Worm (Caenorhabditis elegans): ENCODE data around the gene fbxa-64.

fbxa-64 gene

DNA sequence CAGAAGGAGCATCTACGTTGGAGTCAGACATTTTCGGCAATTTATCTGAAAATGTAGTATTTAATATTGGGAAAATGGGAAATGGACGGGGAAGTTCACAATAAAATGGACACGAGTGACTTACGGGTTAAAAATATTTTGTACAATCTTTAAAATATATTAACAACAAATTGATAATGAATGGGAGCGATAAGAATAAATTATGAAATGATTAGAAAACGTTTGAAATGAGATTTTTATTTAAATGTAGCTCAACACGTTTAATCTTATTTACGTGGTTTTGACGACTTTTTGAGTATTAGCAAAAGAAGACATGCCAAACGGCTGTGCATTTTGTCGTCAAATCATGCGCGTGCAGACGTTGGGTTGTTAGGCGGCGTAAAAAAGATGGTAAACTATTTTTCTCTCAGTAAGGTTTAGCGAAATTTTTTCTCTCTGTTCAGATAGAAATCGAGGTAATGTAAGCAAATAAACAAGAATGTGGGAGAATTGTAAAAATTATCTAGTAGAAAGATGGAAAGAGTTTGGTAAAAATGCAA, at the start of gene fbxa-64:
TSS of gene fbxa-64 (minus strand) at position 51 of the 539 bp plus-strand sequence.
- TF ChIP-seq nhr-28 (tag; optimal IDR thresholded peaks at IDR 0.05) (no peak), mep-1 (tag; optimal IDR thresholded peaks at IDR 0.05) (no peak)

DNA sequence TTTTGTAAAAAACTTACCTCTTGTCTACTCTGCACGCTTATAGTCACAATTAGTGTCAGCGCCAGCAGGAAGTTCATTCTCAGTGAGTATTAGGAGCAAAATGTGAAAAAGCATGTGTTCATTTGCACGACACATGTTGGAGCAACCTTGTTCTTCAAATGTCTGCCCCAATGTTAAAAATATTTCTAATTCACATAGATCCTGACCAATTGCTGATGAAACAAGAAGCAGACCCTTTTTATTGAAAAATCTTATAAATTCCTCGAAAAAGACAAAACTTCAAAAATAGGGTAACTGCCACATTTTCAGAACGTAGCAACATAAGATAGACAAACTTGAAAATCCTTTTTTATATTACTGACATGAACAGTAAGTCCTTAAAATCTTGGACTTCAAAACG, 46.2 kb upstream of the fbxa-64 start, which contains the start of gene C17B7.8:
TSS of gene C17B7.8 (minus strand) at position 101 of the 400 bp plus-strand sequence.
- no peak for TF ChIP-seq nhr-237 (tag; optimal IDR thresholded peaks at IDR 0.05)
- no peak for TF ChIP-seq ces-1 (GFP tag; optimal IDR thresholded peaks at IDR 0.05)
- TF ChIP-seq M03D4.4 (tag; optimal IDR thresholded peaks at IDR 0.05), result no peak
- no peak for TF ChIP-seq elt-1 (tag; optimal IDR thresholded peaks at IDR 0.05; ENCODE audit: borderline replicate concordance, insufficient read depth)
- TF ChIP-seq ceh-43 (GFP tag; optimal IDR thresholded peaks at IDR 0.05), result no peak
- TF ChIP-seq unc-120 (tag; optimal IDR thresholded peaks at IDR 0.05; ENCODE audit: poor library complexity, severe bottlenecking), result no peak
- no peak for TF ChIP-seq sem-2 (GFP tag; optimal IDR thresholded peaks at IDR 0.05)
- no peak for TF ChIP-seq snpc-4 (tag; optimal IDR thresholded peaks at IDR 0.05)

DNA sequence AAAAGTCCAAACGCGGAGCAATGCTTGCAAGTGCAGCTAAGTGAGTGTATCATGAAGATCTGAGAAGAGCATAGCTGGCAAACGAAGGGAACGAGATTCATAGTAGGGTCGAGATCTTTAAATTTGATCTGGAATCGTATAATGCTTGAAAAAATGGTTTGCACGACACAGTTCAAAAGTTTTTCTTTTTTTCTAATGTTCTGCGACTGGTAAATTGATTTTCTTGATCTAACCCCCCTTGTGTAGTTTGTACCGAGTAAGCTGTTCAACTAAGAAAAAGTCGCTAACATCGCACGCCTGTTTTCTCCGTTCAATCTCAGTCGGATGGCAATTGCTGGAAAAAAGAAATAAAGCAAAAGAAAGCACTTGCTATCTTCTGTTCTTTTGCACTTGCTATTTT, 42.5 kb upstream of the fbxa-64 start, which contains the start of gene C17B7.14:
TSS of gene C17B7.14 (minus strand) at position 101 of the 400 bp plus-strand sequence.
- TF ChIP-seq elt-1 (tag; optimal IDR thresholded peaks at IDR 0.05; ENCODE audit: borderline replicate concordance, insufficient read depth) (no peak), drap-1 (GFP tag; optimal IDR thresholded peaks at IDR 0.05) (no peak), lsy-2 (tag; optimal IDR thresholded peaks at IDR 0.05) (no peak), sptf-1 (tag; optimal IDR thresholded peaks at IDR 0.05) (no peak), nhr-76 (tag; optimal IDR thresholded peaks at IDR 0.05) (no peak), unc-120 (tag; optimal IDR thresholded peaks at IDR 0.05; ENCODE audit: poor library complexity, severe bottlenecking) (no peak), nhr-237 (tag; optimal IDR thresholded peaks at IDR 0.05) (no peak), ztf-11 (tag; optimal IDR thresholded peaks at IDR 0.05) (no peak), ceh-43 (GFP tag; optimal IDR thresholded peaks at IDR 0.05) (no peak), lin-32 (GFP tag; optimal IDR thresholded peaks at IDR 0.05) (no peak), ceh-39 (tag; optimal IDR thresholded peaks at IDR 0.05) (no peak), lin-13 (tag; optimal IDR thresholded peaks at IDR 0.05) (no peak), nhr-2 (tag; optimal IDR thresholded peaks at IDR 0.05) (no peak), sem-2 (GFP tag; optimal IDR thresholded peaks at IDR 0.05) (no peak), zip-8 (tag; optimal IDR thresholded peaks at IDR 0.05) (no peak), nhr-28 (tag; optimal IDR thresholded peaks at IDR 0.05) (no peak), cnd-1 (tag; optimal IDR thresholded peaks at IDR 0.05) (no peak), nhr-12 (tag; optimal IDR thresholded peaks at IDR 0.05) (no peak), M03D4.4 (tag; optimal IDR thresholded peaks at IDR 0.05) (no peak)

DNA sequence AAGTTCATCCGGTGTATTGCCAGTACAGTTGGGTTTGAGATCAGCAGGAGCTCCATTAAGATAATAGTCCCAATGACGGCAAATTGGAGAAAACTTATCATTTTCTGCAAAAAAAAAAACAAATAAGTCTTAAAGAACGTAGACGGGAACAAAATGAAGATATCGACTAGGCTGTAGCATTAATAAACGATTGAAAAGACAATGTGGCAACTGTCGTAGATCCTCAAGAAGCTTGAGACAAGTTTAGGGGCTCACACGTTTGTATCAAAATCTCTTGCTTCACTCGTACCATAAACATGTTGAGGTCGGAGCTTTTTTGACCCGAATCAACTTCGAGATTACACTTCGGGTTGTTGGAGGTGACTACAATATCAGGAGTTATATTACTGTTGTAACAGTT, 42.1 kb upstream of the fbxa-64 start, which contains the start of gene F35F10.14:
TSS of gene F35F10.14 (minus strand) at position 101 of the 400 bp plus-strand sequence.
- TF ChIP-seq ceh-83 (GFP tag; optimal IDR thresholded peaks at IDR 0.05) (no peak), nhr-237 (tag; optimal IDR thresholded peaks at IDR 0.05) (no peak), ceh-43 (GFP tag; optimal IDR thresholded peaks at IDR 0.05) (no peak), tbx-8 (GFP tag; optimal IDR thresholded peaks at IDR 0.05) (no peak), mep-1 (tag; optimal IDR thresholded peaks at IDR 0.05) (no peak), elt-1 (tag; optimal IDR thresholded peaks at IDR 0.05; ENCODE audit: borderline replicate concordance, insufficient read depth) (no peak)

DNA sequence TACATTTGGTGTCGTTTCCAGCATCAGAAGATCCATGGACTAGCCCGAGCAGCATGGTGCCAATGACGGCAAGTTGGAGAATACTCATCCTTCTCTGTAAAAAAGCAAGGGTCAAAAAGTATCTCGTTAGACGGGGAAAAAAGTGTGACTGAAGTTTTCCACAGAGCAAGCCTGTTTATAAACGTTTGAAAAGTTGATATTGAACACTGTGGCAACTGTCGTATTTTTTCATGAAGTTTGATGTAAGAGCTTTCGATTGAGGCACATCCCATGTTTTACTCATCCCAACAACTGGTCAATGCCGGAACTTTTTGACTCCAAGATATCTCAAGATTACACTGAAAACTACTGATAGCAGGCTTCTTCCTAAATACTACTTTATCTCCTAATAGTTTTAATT, 41.0 kb upstream of the fbxa-64 start, which contains the start of gene F35F10.13:
TSS of gene F35F10.13 (minus strand) at position 101 of the 400 bp plus-strand sequence.
- TF ChIP-seq pha-4 (tag; optimal IDR thresholded peaks at IDR 0.05) (no peak), blmp-1 (tag; optimal IDR thresholded peaks at IDR 0.05) (no peak), ces-1 (GFP tag; optimal IDR thresholded peaks at IDR 0.05) (no peak), flh-1 (GFP tag; optimal IDR thresholded peaks at IDR 0.05) (no peak), nhr-237 (tag; optimal IDR thresholded peaks at IDR 0.05) (no peak), snpc-4 (tag; optimal IDR thresholded peaks at IDR 0.05) (no peak), unc-62 (GFP tag; optimal IDR thresholded peaks at IDR 0.05) (no peak), cnd-1 (tag; optimal IDR thresholded peaks at IDR 0.05) (no peak), unc-39 (tag; optimal IDR thresholded peaks at IDR 0.05) (no peak), sem-2 (GFP tag; optimal IDR thresholded peaks at IDR 0.05) (no peak), tbx-8 (GFP tag; optimal IDR thresholded peaks at IDR 0.05) (no peak)

DNA sequence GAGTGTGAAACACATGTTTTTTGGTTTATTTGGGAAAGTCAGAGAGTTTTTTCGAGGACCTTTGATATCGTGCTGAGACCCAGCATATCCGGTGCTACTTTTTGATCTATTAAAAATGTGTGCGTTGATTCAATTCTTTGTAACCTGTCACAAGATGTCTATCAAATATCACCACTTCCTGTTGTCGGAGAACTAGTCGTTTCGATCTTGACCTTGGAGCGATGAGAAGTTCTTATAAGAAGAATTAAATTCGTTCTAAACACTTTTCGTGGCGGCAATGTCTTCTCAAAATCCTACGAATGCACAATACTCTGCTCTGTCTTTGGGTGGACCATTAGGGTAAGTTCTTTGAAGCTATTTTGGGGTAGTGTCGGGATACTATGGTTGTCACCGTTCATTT, 38.2 kb upstream of the fbxa-64 start, which contains the start of gene F35F10.1:
TSS of gene F35F10.1 (plus strand) at position 200 of the 400 bp plus-strand sequence.
- TF ChIP-seq drap-1 (GFP tag; optimal IDR thresholded peaks at IDR 0.05), result no peak

Measured in whole organism, mixed stage, embryonic.